Worm (Caenorhabditis elegans) whole organism, young adult: ENCODE data around the gene M03D4.4.
A peak's percentile ranks its signal among the peaks of the same experiment; 100 is the strongest.

Experiments used
- D2030.7 ChIP-seq: fragments of 200-800 bp; sonication (Bioruptor generic); IDR thresholded peaks from 2 replicates; pipeline ENCODE4 v1.3.6; 2022; ENCODE audit warnings: missing genetic modification reagents, missing genetic modification characterization, missing compliant biosample characterization
- F33H1.4 ChIP-seq: fragments of 200-800 bp; sonication (Bioruptor generic); IDR thresholded peaks from 2 replicates; pipeline ENCODE4 v1.3.6; 2022; ENCODE audit warnings: missing genetic modification reagents, missing genetic modification characterization, missing compliant biosample characterization
- F57A8.1 ChIP-seq: fragments of 200-800 bp; sonication (Bioruptor generic); optimal IDR thresholded peaks from 2 replicates; lab custom pipeline; 2018; ENCODE audit warnings: mild to moderate bottlenecking, missing genetic modification characterization, moderate library complexity, missing compliant biosample characterization
- K11D2.4 ChIP-seq: fragments of 200-800 bp; sonication (Bioruptor generic); IDR thresholded peaks from 2 replicates; pipeline ENCODE4 v1.3.6; 2022; ENCODE audit warnings: missing genetic modification reagents, missing genetic modification characterization, missing compliant biosample characterization
- K12H6.12 ChIP-seq: fragments of 200-800 bp; sonication (Bioruptor generic); optimal IDR thresholded peaks from 2 replicates; lab custom pipeline; 2018; ENCODE audit warnings: mild to moderate bottlenecking, missing genetic modification characterization, missing compliant biosample characterization
- T07F8.4 ChIP-seq: sonication (generic microtip); optimal IDR thresholded peaks from 2 replicates; lab custom pipeline; 2016; ENCODE audit warnings: mild to moderate bottlenecking, missing genetic modification characterization, moderate library complexity, missing compliant biosample characterization
- T26A5.8 ChIP-seq: sonication (generic microtip); optimal IDR thresholded peaks from 2 replicates; lab custom pipeline; 2016; ENCODE audit warnings: missing genetic modification characterization, missing compliant biosample characterization
- Y95B8A.8 ChIP-seq: fragments of 200-800 bp; sonication (Bioruptor generic); IDR thresholded peaks from 2 replicates; pipeline ENCODE4 v1.3.6; 2022; ENCODE audit warnings: missing genetic modification reagents, missing genetic modification characterization, missing compliant biosample characterization
- akir-1 ChIP-seq: fragments of 200-800 bp; sonication (Bioruptor generic); optimal IDR thresholded peaks from 2 replicates; lab custom pipeline; 2018; ENCODE audit warnings: mild to moderate bottlenecking, missing genetic modification characterization, moderate library complexity, missing compliant biosample characterization
- attf-6 ChIP-seq: fragments of 200-800 bp; sonication (Bioruptor generic); IDR thresholded peaks from 2 replicates; pipeline ENCODE4 v1.3.6; 2022; ENCODE audit warnings: missing genetic modification reagents, missing genetic modification characterization, missing compliant biosample characterization
- ceh-58 ChIP-seq: fragments of 200-800 bp; sonication (Bioruptor generic); IDR thresholded peaks from 2 replicates; pipeline ENCODE4 v1.3.6; 2022; ENCODE audit warnings: missing genetic modification characterization, missing compliant biosample characterization
- gei-17 ChIP-seq: fragments of 200-800 bp; sonication (Bioruptor generic); optimal IDR thresholded peaks from 2 replicates; lab custom pipeline; 2018; ENCODE audit warnings: mild to moderate bottlenecking, missing genetic modification characterization, missing compliant biosample characterization
- hlh-12 ChIP-seq: sonication (generic microtip); optimal IDR thresholded peaks from 2 replicates; lab custom pipeline; 2016; ENCODE audit warnings: missing genetic modification characterization, missing compliant biosample characterization
- hmg-1.2 ChIP-seq: fragments of 200-800 bp; sonication (Bioruptor generic); IDR thresholded peaks from 2 replicates; pipeline ENCODE4 v1.3.6; 2022; ENCODE audit warnings: missing genetic modification reagents, missing genetic modification characterization, missing compliant biosample characterization
- hmg-20 ChIP-seq: fragments of 200-800 bp; sonication (Bioruptor generic); IDR thresholded peaks from 2 replicates; pipeline ENCODE4 v1.3.6; 2022; ENCODE audit warnings: missing genetic modification reagents, missing genetic modification characterization, missing compliant biosample characterization
- hrde-1 ChIP-seq: sonication (generic microtip); optimal IDR thresholded peaks from 2 replicates; lab custom pipeline; 2016; ENCODE audit warnings: missing genetic modification characterization, mild to moderate bottlenecking, missing compliant biosample characterization, moderate library complexity, missing genotype, missing genetic modification reagents, borderline replicate concordance
- lag-1 ChIP-seq: fragments of 200-800 bp; sonication (Bioruptor generic); IDR thresholded peaks from 2 replicates; pipeline ENCODE4 v1.3.6; 2022; ENCODE audit warnings: missing genetic modification reagents, missing genetic modification characterization, missing compliant biosample characterization
- lin-26 ChIP-seq: fragments of 200-800 bp; sonication (Bioruptor generic); IDR thresholded peaks from 2 replicates; pipeline ENCODE4 v1.3.6; 2022; ENCODE audit warnings: missing genetic modification reagents, missing genetic modification characterization, missing compliant biosample characterization
- lin-40 ChIP-seq: sonication (generic microtip); optimal IDR thresholded peaks from 2 replicates; lab custom pipeline; 2016; ENCODE audit warnings: missing genetic modification characterization, mild to moderate bottlenecking, missing compliant biosample characterization, missing genotype, missing genetic modification reagents
- lin-54 ChIP-seq: fragments of 200-800 bp; sonication (Bioruptor generic); optimal IDR thresholded peaks from 2 replicates; lab custom pipeline; 2018; ENCODE audit warnings: mild to moderate bottlenecking, missing genetic modification characterization, missing compliant biosample characterization
- lsl-1 ChIP-seq: fragments of 200-800 bp; sonication (Bioruptor generic); optimal IDR thresholded peaks from 2 replicates; lab custom pipeline; 2018; ENCODE audit warnings: mild to moderate bottlenecking, missing genetic modification characterization, moderate library complexity, missing compliant biosample characterization
- madf-6 ChIP-seq: fragments of 200-800 bp; sonication (Bioruptor generic); IDR thresholded peaks from 2 replicates; pipeline ENCODE4 v1.3.6; 2022; ENCODE audit warnings: missing genetic modification reagents, missing genetic modification characterization, missing compliant biosample characterization
- mel-28 ChIP-seq: sonication (generic microtip); optimal IDR thresholded peaks from 2 replicates; lab custom pipeline; 2016; ENCODE audit warnings: borderline replicate concordance, mild to moderate bottlenecking, missing genetic modification characterization, missing compliant biosample characterization
- mes-4 ChIP-seq: sonication (generic microtip); optimal IDR thresholded peaks from 2 replicates; lab custom pipeline; 2016; ENCODE audit warnings: missing genotype, missing genetic modification characterization, missing compliant biosample characterization
- nhr-179 ChIP-seq: sonication (generic microtip); optimal IDR thresholded peaks from 2 replicates; lab custom pipeline; 2016; ENCODE audit warnings: mild to moderate bottlenecking, missing genetic modification characterization, missing compliant biosample characterization
- pbrm-1 ChIP-seq: fragments of 200-800 bp; sonication (Bioruptor generic); IDR thresholded peaks from 2 replicates; pipeline ENCODE4 v1.3.6; 2022; ENCODE audit warnings: missing genetic modification reagents, missing genetic modification characterization, missing compliant biosample characterization
- rcor-1 ChIP-seq: fragments of 200-800 bp; sonication (Bioruptor generic); IDR thresholded peaks from 2 replicates; pipeline ENCODE4 v1.3.6; 2022; ENCODE audit warnings: missing genetic modification reagents, missing genetic modification characterization, missing compliant biosample characterization
- snpc-1.1 ChIP-seq: sonication (generic microtip); optimal IDR thresholded peaks from 2 replicates; lab custom pipeline; 2017; ENCODE audit warnings: missing genetic modification characterization, mild to moderate bottlenecking, missing compliant biosample characterization, antibody characterized with exemption, moderate library complexity, missing genotype, missing genetic modification reagents; ENCODE audit not compliant: insufficient read depth
- snpc-4 ChIP-seq, 5 experiments: fragments of 150-350 bp in 1 of 5; sonication (generic microtip) in 4 of 5; optimal IDR thresholded peaks; 2 replicates each; lab custom pipeline; 2014 to 2018; ENCODE audit warnings: missing genetic modification characterization in 5 of 5, missing biosample characterization in 3 of 5, antibody characterized with exemption in 2 of 5, mild to moderate bottlenecking in 2 of 5, missing compliant biosample characterization in 2 of 5, missing genotype in 2 of 5, moderate library complexity in 2 of 5, missing genetic modification reagents in 1 of 5
- tbp1 ChIP-seq: fragments of 200-800 bp; sonication (Bioruptor generic); optimal IDR thresholded peaks from 2 replicates; lab custom pipeline; 2018; ENCODE audit warnings: mild to moderate bottlenecking, missing genetic modification characterization, missing compliant biosample characterization
- zfh-2 ChIP-seq: fragments of 200-800 bp; sonication (Bioruptor generic); conservative IDR thresholded peaks from 2 replicates; pipeline ENCODE4 v1.3.6; 2022; ENCODE audit warnings: missing genetic modification reagents, missing genetic modification characterization, missing compliant biosample characterization
- zim-3 ChIP-seq: sonication (generic microtip); optimal IDR thresholded peaks from 2 replicates; lab custom pipeline; 2017; ENCODE audit warnings: mild to moderate bottlenecking, missing genetic modification characterization, moderate library complexity, missing compliant biosample characterization

The M03D4.4 gene

ce11 chrIV:6145984-6146383 lies 18.9 kb upstream of the M03D4.4 start:
- TF ChIP-seq nhr-179 (tag; lab: Kevin White, UChicago), result no peak
- TF ChIP-seq, all 124 proteins: peak for 0

- TF ChIP-seq lin-54 (no peak), hmg-1.2 (GFP tag; lab: Robert Waterston, UW) (peak; percentile 70)
These were observed 13.6 kb upstream of the M03D4.4 start for ce11 chrIV:6140700-6141099.

ce11 chrIV:6140260-6140659 lies 13.2 kb upstream of the M03D4.4 start:
- TF ChIP-seq pbrm-1 (GFP tag; lab: Robert Waterston, UW), result peak; percentile 81
- peak; percentile 3 for TF ChIP-seq snpc-4 (GFP tag; optimal IDR thresholded peaks at IDR 0.05; lab: Kevin White, UChicago)
- TF ChIP-seq snpc-4 (tag; optimal IDR thresholded peaks at IDR 0.05; lab: Kevin White, UChicago), result peak; percentile 62 to 93 (median 81)
- TF ChIP-seq attf-6, result 0 out of 2 replicates have a peak, but pooled peaks have one; percentile 11
- peak; percentile 59 for TF ChIP-seq hmg-1.2 (GFP tag; lab: Robert Waterston, UW)
- TF ChIP-seq snpc-1.1 (tag; lab: Kevin White, UChicago), result peak; percentile 79

ce11 chrIV:6135592-6135991 lies 8.5 kb upstream of the M03D4.4 start:
- TF ChIP-seq hrde-1 (tag; lab: Kevin White, UChicago) (no peak), F57A8.1 (GFP tag; lab: Kevin White, UChicago) (no peak), zfh-2 (GFP tag; lab: Robert Waterston, UW) (no peak), D2030.7 (no peak), lin-26 (GFP tag; lab: Robert Waterston, UW) (no peak), lag-1 (GFP tag; lab: Robert Waterston, UW) (no peak), akir-1 (GFP tag; lab: Kevin White, UChicago) (no peak), Y95B8A.8 (GFP tag; lab: Robert Waterston, UW) (no peak), gei-17 (GFP tag; lab: Kevin White, UChicago) (no peak), mel-28 (tag; lab: Kevin White, UChicago) (no peak), madf-6 (GFP tag; lab: Robert Waterston, UW) (no peak)
- TF ChIP-seq, all 124 proteins: peak for 0

- TF ChIP-seq lsl-1 (no peak), hmg-20 (GFP tag; lab: Robert Waterston, UW) (no peak), lin-40 (tag; lab: Kevin White, UChicago) (no peak), hlh-12 (tag; lab: Kevin White, UChicago) (no peak), K11D2.4 (GFP tag; lab: Robert Waterston, UW) (no peak), T26A5.8 (no peak), ceh-58 (no peak), zim-3 (tag; lab: Kevin White, UChicago) (no peak), rcor-1 (GFP tag; lab: Robert Waterston, UW) (no peak), mes-4 (tag; lab: Kevin White, UChicago) (no peak), F33H1.4 (GFP tag; lab: Robert Waterston, UW) (no peak), T07F8.4 (tag; lab: Kevin White, UChicago) (no peak), tbp1 (no peak), K12H6.12 (tag; lab: Kevin White, UChicago) (no peak), mel-28 (tag; lab: Kevin White, UChicago) (no peak)
These were observed 7.5 kb upstream of the M03D4.4 start for ce11 chrIV:6134639-6135038.
